Worm (Caenorhabditis elegans) whole organism, L3 larva: ENCODE data around the gene C03H5.4.
A peak's percentile ranks its signal among the peaks of the same experiment; 100 is the strongest.

Experiments used
- ZK546.5 ChIP-seq: sonication (generic microtip); optimal IDR thresholded peaks from 2 replicates; lab custom pipeline; 2017; ENCODE audit warnings: missing biosample characterization, missing genetic modification characterization
- ama-1 ChIP-seq: fragments of 150-350 bp; optimal IDR thresholded peaks from 2 replicates; lab custom pipeline; 2018
- ceh-16 ChIP-seq: sonication (generic microtip); optimal IDR thresholded peaks from 2 replicates; lab custom pipeline; 2017; ENCODE audit warnings: missing biosample characterization, missing genetic modification characterization
- ceh-28 ChIP-seq: fragments of 150-350 bp; optimal IDR thresholded peaks from 2 replicates; lab custom pipeline; 2014; ENCODE audit warnings: missing biosample characterization, missing genetic modification reagents, missing genetic modification characterization
- ceh-82 ChIP-seq: fragments of 150-350 bp; optimal IDR thresholded peaks from 2 replicates; lab custom pipeline; 2014; ENCODE audit warnings: missing biosample characterization, missing genetic modification characterization
- daf-12 ChIP-seq: fragments of 150-350 bp; optimal IDR thresholded peaks from 2 replicates; lab custom pipeline; 2014; ENCODE audit warnings: missing biosample characterization, missing genetic modification reagents, missing genetic modification characterization
- egl-27 ChIP-seq: sonication (generic microtip); optimal IDR thresholded peaks from 4 replicates; lab custom pipeline; 2017; ENCODE audit warnings: missing biosample characterization, missing genetic modification reagents, missing genetic modification characterization
- elt-1 ChIP-seq: fragments of 150-350 bp; optimal IDR thresholded peaks from 2 replicates; lab custom pipeline; 2014; ENCODE audit warnings: missing biosample characterization, missing genetic modification characterization
- elt-2 ChIP-seq: sonication (generic microtip); optimal IDR thresholded peaks from 2 replicates; lab custom pipeline; 2016; ENCODE audit warnings: missing genetic modification reagents, mild to moderate bottlenecking, missing genetic modification characterization, missing compliant biosample characterization
- elt-3 ChIP-seq, 3 experiments: fragments of 150-350 bp in 1 of 3; sonication (generic microtip) in 2 of 3; optimal IDR thresholded peaks; 2 replicates in 2 of 3; 4 replicates in 1 of 3; lab custom pipeline; 2014 to 2017; ENCODE audit warnings: missing biosample characterization in 3 of 3, missing genetic modification characterization in 3 of 3
- eor-1 ChIP-seq, 2 experiments: fragments of 150-350 bp; optimal IDR thresholded peaks; 2 replicates each; lab custom pipeline; 2014 to 2018; ENCODE audit warnings: missing biosample characterization in 2 of 2, missing genetic modification characterization in 2 of 2
- fkh-10 ChIP-seq: sonication (generic microtip); optimal IDR thresholded peaks from 2 replicates; lab custom pipeline; 2017; ENCODE audit warnings: missing biosample characterization, missing genetic modification reagents, missing genetic modification characterization
- fkh-2 ChIP-seq: fragments of 150-350 bp; optimal IDR thresholded peaks from 2 replicates; lab custom pipeline; 2014; ENCODE audit warnings: missing biosample characterization, missing genetic modification reagents, missing genetic modification characterization
- fos-1 ChIP-seq: fragments of 150-350 bp; optimal IDR thresholded peaks from 2 replicates; lab custom pipeline; 2014; ENCODE audit warnings: missing biosample characterization, missing genetic modification characterization
- hmg-11 ChIP-seq: sonication (generic microtip); optimal IDR thresholded peaks from 2 replicates; lab custom pipeline; 2016; ENCODE audit warnings: missing genetic modification characterization, missing compliant biosample characterization
- jun-1 ChIP-seq: fragments of 150-350 bp; optimal IDR thresholded peaks from 2 replicates; lab custom pipeline; 2014; ENCODE audit warnings: missing biosample characterization, missing genetic modification reagents, missing genetic modification characterization
- lin-15B ChIP-seq: fragments of 150-350 bp; optimal IDR thresholded peaks from 2 replicates; lab custom pipeline; 2014; ENCODE audit warnings: missing biosample characterization, missing genetic modification characterization
- lin-39 ChIP-seq: fragments of 150-350 bp; optimal IDR thresholded peaks from 2 replicates; lab custom pipeline; 2018; ENCODE audit warnings: missing biosample characterization, missing genetic modification reagents, missing genetic modification characterization
- lsy-12 ChIP-seq: sonication (generic microtip); optimal IDR thresholded peaks from 2 replicates; lab custom pipeline; 2016; ENCODE audit warnings: mild to moderate bottlenecking, missing genetic modification characterization, missing compliant biosample characterization
- mdl-1 ChIP-seq: fragments of 150-350 bp; optimal IDR thresholded peaks from 2 replicates; lab custom pipeline; 2014; ENCODE audit warnings: missing biosample characterization, missing genetic modification characterization
- mml-1 ChIP-seq: fragments of 150-350 bp; sonication (generic microtip); optimal IDR thresholded peaks from 3 replicates; lab custom pipeline; 2014; ENCODE audit warnings: missing biosample characterization, missing genetic modification characterization
- nfya-1 ChIP-seq: sonication (generic microtip); optimal IDR thresholded peaks from 2 replicates; lab custom pipeline; 2017; ENCODE audit warnings: missing genetic modification characterization, mild to moderate bottlenecking, missing compliant biosample characterization, antibody characterized with exemption, moderate library complexity; ENCODE audit not compliant: insufficient read depth
- nhr-11 ChIP-seq: fragments of 150-350 bp; optimal IDR thresholded peaks from 2 replicates; lab custom pipeline; 2014; ENCODE audit warnings: missing biosample characterization, missing genetic modification characterization
- nhr-12 ChIP-seq: fragments of 150-350 bp; optimal IDR thresholded peaks from 2 replicates; lab custom pipeline; 2014; ENCODE audit warnings: missing biosample characterization, missing genetic modification characterization
- nhr-23 ChIP-seq: fragments of 150-350 bp; optimal IDR thresholded peaks from 2 replicates; lab custom pipeline; 2014; ENCODE audit warnings: missing biosample characterization, missing genetic modification reagents, missing genetic modification characterization
- nhr-237 ChIP-seq: fragments of 150-350 bp; optimal IDR thresholded peaks from 2 replicates; lab custom pipeline; 2014; ENCODE audit warnings: missing biosample characterization, missing genetic modification characterization
- nhr-25 ChIP-seq: sonication (generic microtip); optimal IDR thresholded peaks from 2 replicates; lab custom pipeline; 2017; ENCODE audit warnings: missing biosample characterization, missing genetic modification characterization
- nhr-28 ChIP-seq: fragments of 150-350 bp; optimal IDR thresholded peaks from 2 replicates; lab custom pipeline; 2014; ENCODE audit warnings: missing biosample characterization, missing genetic modification characterization
- nhr-43 ChIP-seq: sonication (generic microtip); optimal IDR thresholded peaks from 2 replicates; lab custom pipeline; 2016; ENCODE audit warnings: mild to moderate bottlenecking, missing genetic modification characterization, missing compliant biosample characterization; ENCODE audit not compliant: poor library complexity, severe bottlenecking
- nhr-67 ChIP-seq: fragments of 150-350 bp; optimal IDR thresholded peaks from 2 replicates; lab custom pipeline; 2014; ENCODE audit warnings: missing biosample characterization, missing genetic modification characterization
- nhr-77 ChIP-seq: fragments of 150-350 bp; optimal IDR thresholded peaks from 2 replicates; lab custom pipeline; 2014; ENCODE audit warnings: missing biosample characterization, missing genetic modification characterization
- pha-4 ChIP-seq: fragments of 150-350 bp; optimal IDR thresholded peaks from 2 replicates; lab custom pipeline; 2014; ENCODE audit warnings: missing biosample characterization, missing genetic modification reagents, missing genetic modification characterization
- pqm-1 ChIP-seq: fragments of 150-350 bp; optimal IDR thresholded peaks from 2 replicates; lab custom pipeline; 2017; ENCODE audit warnings: missing biosample characterization, missing genetic modification characterization, inconsistent platforms
- sea-2 ChIP-seq: fragments of 150-350 bp; sonication (generic microtip); optimal IDR thresholded peaks from 4 replicates; lab custom pipeline; 2014; ENCODE audit warnings: missing biosample characterization, missing genetic modification reagents, missing genetic modification characterization
- skn-1 ChIP-seq: fragments of 150-350 bp; optimal IDR thresholded peaks from 2 replicates; lab custom pipeline; 2014; ENCODE audit warnings: missing biosample characterization, missing genetic modification characterization
- snpc-4 ChIP-seq: fragments of 150-350 bp; optimal IDR thresholded peaks from 2 replicates; lab custom pipeline; 2014; ENCODE audit warnings: missing biosample characterization, missing genetic modification characterization
- tbx-2 ChIP-seq: sonication (generic microtip); optimal IDR thresholded peaks from 2 replicates; lab custom pipeline; 2016; ENCODE audit warnings: mild to moderate bottlenecking, missing genetic modification characterization, missing compliant biosample characterization
- unc-39 ChIP-seq: sonication (generic microtip); optimal IDR thresholded peaks from 4 replicates; lab custom pipeline; 2017; ENCODE audit warnings: missing biosample characterization, missing genetic modification characterization
- zag-1 ChIP-seq: fragments of 150-350 bp; optimal IDR thresholded peaks from 2 replicates; lab custom pipeline; 2014; ENCODE audit warnings: missing biosample characterization, missing genetic modification characterization
- ztf-11 ChIP-seq: fragments of 150-350 bp; optimal IDR thresholded peaks from 2 replicates; lab custom pipeline; 2014; ENCODE audit warnings: missing biosample characterization, missing genetic modification characterization

The C03H5.4 gene

ce11 chrII:370394-370793, 4.7 kb upstream of the C03H5.4 start:
- TF ChIP-seq nhr-77 (tag; lab: Kevin White, UChicago) (no peak), nfya-1 (tag; lab: Kevin White, UChicago) (peak; percentile 62), daf-12 (tag; lab: Kevin White, UChicago) (no peak)
- TF ChIP-seq, all 47 proteins: peak for 1

- TF ChIP-seq nhr-12 (tag; lab: Kevin White, UChicago) (no peak), nhr-23 (peak; percentile 8), nhr-25 (tag; lab: Kevin White, UChicago) (peak; percentile 17)
These were observed 3.5 kb upstream of the C03H5.4 start for ce11 chrII:371549-371948.

- TF ChIP-seq nfya-1 (tag; lab: Kevin White, UChicago) (peak; percentile 44), mdl-1 (tag; lab: Kevin White, UChicago) (no peak)
These were observed 2.8 kb upstream of the C03H5.4 start for ce11 chrII:372235-372634.

- no peak for TF ChIP-seq nhr-25 (tag; lab: Kevin White, UChicago)
These were observed 3.3 kb downstream of the C03H5.4 start, which contains the start of gene C03H5.9 for ce11 chrII:378351-378750. TSS of gene C03H5.9 (plus strand) at chrII:378651.

- TF ChIP-seq lsy-12 (tag; lab: Kevin White, UChicago) (no peak), zag-1 (tag; lab: Kevin White, UChicago) (no peak), unc-39 (tag; lab: Kevin White, UChicago) (no peak), ceh-28 (tag; lab: Kevin White, UChicago) (no peak), mdl-1 (tag; lab: Kevin White, UChicago) (no peak)
These were observed 4.9 kb downstream of the C03H5.4 start, which contains the start of gene C03H5.7 for ce11 chrII:379935-380334. TSS of gene C03H5.7 (plus strand) at chrII:380235.

- TF ChIP-seq ceh-28 (tag; lab: Kevin White, UChicago) (no peak), mdl-1 (tag; lab: Kevin White, UChicago) (no peak), nhr-11 (tag; lab: Kevin White, UChicago) (no peak), ama-1 (no peak), ceh-16 (tag; lab: Kevin White, UChicago) (no peak), daf-12 (tag; lab: Kevin White, UChicago) (no peak), unc-39 (tag; lab: Kevin White, UChicago) (no peak), hmg-11 (no peak), nhr-77 (tag; lab: Kevin White, UChicago) (no peak), egl-27 (tag; lab: Kevin White, UChicago) (no peak)
These were observed 10.2 kb downstream of the C03H5.4 start, which contains the start of gene C03H5.5 for ce11 chrII:385258-385657. TSS of gene C03H5.5 (minus strand) at chrII:385358.

ce11 chrII:385957-386356, 10.9 kb downstream of the C03H5.4 start, which contains the start of gene C03H5.3:
TSS of gene C03H5.3 (plus strand) at chrII:386088.
- TF ChIP-seq elt-3 (tag; optimal IDR thresholded peaks at IDR 0.05; lab: Kevin White, UChicago) (no peak), egl-27 (tag; lab: Kevin White, UChicago) (no peak), hmg-11 (peak; percentile 45), pha-4 (tag; lab: Kevin White, UChicago) (no peak), nhr-23 (peak; percentile 25), mml-1 (tag; lab: Kevin White, UChicago) (no peak), nhr-28 (no peak), fkh-2 (no peak), nfya-1 (tag; lab: Kevin White, UChicago) (peak; percentile 53), lin-15B (tag; lab: Kevin White, UChicago) (peak; percentile 65), nhr-43 (tag; lab: Kevin White, UChicago) (no peak), pqm-1 (no peak), jun-1 (tag; lab: Kevin White, UChicago) (no peak), elt-2 (tag; lab: Kevin White, UChicago) (no peak), nhr-67 (tag; lab: Kevin White, UChicago) (no peak), skn-1 (tag; lab: Kevin White, UChicago) (no peak), ZK546.5 (no peak), snpc-4 (tag; lab: Kevin White, UChicago) (no peak), nhr-12 (tag; lab: Kevin White, UChicago) (no peak), eor-1 (tag; optimal IDR thresholded peaks at IDR 0.05; lab: Kevin White, UChicago) (no peak), sea-2 (GFP tag; lab: Kevin White, UChicago) (no peak), lsy-12 (tag; lab: Kevin White, UChicago) (no peak), nhr-237 (tag; lab: Kevin White, UChicago) (no peak), ztf-11 (tag; lab: Kevin White, UChicago) (no peak), ceh-82 (tag; lab: Kevin White, UChicago) (no peak), fkh-10 (GFP tag; lab: Kevin White, UChicago) (no peak), fos-1 (no peak), elt-1 (tag; lab: Kevin White, UChicago) (no peak), tbx-2 (no peak), lin-39 (tag; lab: Kevin White, UChicago) (no peak)
